Worm (Caenorhabditis elegans) whole organism, L2 larva: ENCODE results near the gene Y50E8A.11.

Source experiments
- F13H6.1 ChIP-seq: sonication (generic microtip); optimal IDR thresholded peaks from 2 replicates; lab custom pipeline; 2016; ENCODE audit warnings: missing genetic modification characterization, missing compliant biosample characterization
- gmeb-1 ChIP-seq: fragments of 150-350 bp; optimal IDR thresholded peaks from 2 replicates; lab custom pipeline; 2014; ENCODE audit warnings: missing biosample characterization, missing genetic modification characterization
- mdl-1 ChIP-seq, 2 experiments: fragments of 150-350 bp in 1 of 2; sonication (generic microtip) in 1 of 2; optimal IDR thresholded peaks; 2 replicates each; lab custom pipeline; 2017; ENCODE audit warnings: missing biosample characterization in 2 of 2, missing genetic modification characterization in 2 of 2
- unc-62 ChIP-seq: fragments of 150-350 bp; optimal IDR thresholded peaks from 2 replicates; lab custom pipeline; 2014; ENCODE audit warnings: missing biosample characterization, missing genetic modification reagents, missing genetic modification characterization
- ztf-4 ChIP-seq: fragments of 150-350 bp; optimal IDR thresholded peaks from 2 replicates; lab custom pipeline; 2014; ENCODE audit warnings: missing biosample characterization, missing genetic modification characterization

ce11 chrV:14762563-14762962 lies 18.7 kb upstream of the Y50E8A.11 start:
- TF ChIP-seq mdl-1 (tag; optimal IDR thresholded peaks at IDR 0.05; lab: Kevin White, UChicago) (no peak), F13H6.1 (no peak), ztf-4 (tag; lab: Kevin White, UChicago) (no peak), unc-62 (no peak), gmeb-1 (tag; lab: Kevin White, UChicago) (no peak)
